2 fruit fly cellular contexts compared by ENCODE assay signal in the genomic region with DNA sequence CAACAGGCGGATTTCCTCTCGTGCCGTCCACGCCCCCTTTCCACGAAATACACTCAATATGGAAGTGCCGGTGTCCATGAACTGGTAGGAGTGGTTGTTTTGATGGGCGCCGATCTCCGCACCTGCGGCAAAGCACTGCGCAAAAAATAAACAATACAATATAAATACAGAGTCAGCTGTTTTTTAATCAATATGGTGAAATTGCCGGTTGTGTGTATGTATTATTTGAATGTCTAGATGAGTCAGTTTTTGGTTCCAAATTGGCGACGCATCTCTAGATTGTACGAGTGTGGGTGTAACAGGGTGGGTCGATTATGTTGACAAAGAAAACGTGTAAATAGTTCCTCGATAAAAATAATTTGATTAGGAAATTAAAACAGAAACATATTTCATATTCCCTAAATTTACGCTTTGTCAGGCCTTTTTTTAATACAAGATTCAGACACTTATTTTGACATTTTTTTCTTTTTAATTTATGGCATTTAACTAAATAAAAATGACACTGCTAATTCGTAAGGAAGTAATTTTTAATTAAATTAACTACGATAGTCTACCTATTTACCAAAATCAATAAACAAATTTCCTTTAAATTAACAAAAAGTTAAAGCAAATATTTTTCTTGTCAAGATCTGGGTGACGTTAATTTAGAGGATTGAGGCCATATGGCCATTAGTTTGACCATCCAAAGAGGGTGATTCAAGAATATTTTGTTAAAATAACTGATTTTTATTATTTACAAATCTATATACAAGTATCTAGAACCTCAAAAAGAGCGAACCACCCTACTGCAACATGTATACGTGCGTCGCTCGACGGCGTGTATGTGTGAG.
TF ChIP-seq lines count a peak whose summit lies in the region.

No protein-coding gene starts in this region.

TF ChIP-seq in whole organism, embryonic, 481 proteins besides CTCF, POLR2A, EP300 and RAD21 (continued from another document and continues in another):
- TF ChIP-seq caup (GFP tag; optimal IDR thresholded peaks at IDR 0.05; lab: Kevin White, UChicago; ENCODE audit: severe bottlenecking) (peak; percentile 87), CG30403 (GFP tag; optimal IDR thresholded peaks at IDR 0.05; lab: Kevin White, UChicago) (peak; percentile 95), CG10147 (GFP tag; optimal IDR thresholded peaks at IDR 0.05; lab: Kevin White, UChicago) (peak; percentile 94), yki (optimal IDR thresholded peaks at IDR 0.05; lab: Kevin White, UChicago) (no peak), peb (GFP tag; IDR thresholded peaks at IDR 0.05; lab: Robert Waterston, UW) (peak; percentile 50; the same call in 1 of the 2 replicates), Antp (GFP tag; optimal IDR thresholded peaks at IDR 0.05; lab: Kevin White, UChicago) (peak; percentile 14), Doc2 (GFP tag; IDR thresholded peaks at IDR 0.05; lab: Robert Waterston, UW) (no peak), CG8290 (GFP tag; optimal IDR thresholded peaks at IDR 0.05; lab: Kevin White, UChicago) (no peak), CG8290 (tag; optimal IDR thresholded peaks at IDR 0.05; lab: Kevin White, UChicago) (peak; percentile 57 to 70), grn (GFP tag; optimal IDR thresholded peaks at IDR 0.05; lab: Kevin White, UChicago) (peak; percentile 6), CG9932 (GFP tag; IDR thresholded peaks at IDR 0.05; lab: Robert Waterston, UW) (peak; percentile 74), ac (GFP tag; optimal IDR thresholded peaks at IDR 0.05; lab: Kevin White, UChicago) (peak; percentile 50), CG13287 (GFP tag; IDR thresholded peaks at IDR 0.05; lab: Robert Waterston, UW; ENCODE audit: partially characterized antibody) (no peak; the same call in 1 of the 2 replicates), D (optimal IDR thresholded peaks at IDR 0.05; lab: Kevin White, UChicago) (no peak), D (GFP tag; optimal IDR thresholded peaks at IDR 0.05; lab: Kevin White, UChicago) (peak; percentile 93), CG11456 (GFP tag; IDR thresholded peaks at IDR 0.05; lab: Robert Waterston, UW) (peak; percentile 70), CG13424 (tag; optimal IDR thresholded peaks at IDR 0.05; lab: Kevin White, UChicago) (peak; percentile 94), sisA (GFP tag; IDR thresholded peaks at IDR 0.05; lab: Robert Waterston, UW) (peak; percentile 32), cato (GFP tag; optimal IDR thresholded peaks at IDR 0.05; lab: Kevin White, UChicago; ENCODE audit: borderline replicate concordance) (peak; percentile 75), CG9876 (GFP tag; optimal IDR thresholded peaks at IDR 0.05; lab: Kevin White, UChicago) (peak; percentile 22), CG11695 (GFP tag; IDR thresholded peaks at IDR 0.05; lab: Robert Waterston, UW) (peak; percentile 72), emc (GFP tag; optimal IDR thresholded peaks at IDR 0.05; lab: Kevin White, UChicago) (peak; percentile 21), CG9727 (GFP tag; optimal IDR thresholded peaks at IDR 0.05; lab: Kevin White, UChicago) (peak; percentile 96), sima (GFP tag; optimal IDR thresholded peaks at IDR 0.05; lab: Kevin White, UChicago) (peak; percentile 61), CG2202 (tag; optimal IDR thresholded peaks at IDR 0.05; lab: Kevin White, UChicago) (peak; percentile 51), Sry-δ (GFP tag; optimal IDR thresholded peaks at IDR 0.05; lab: Kevin White, UChicago) (peak; percentile 28), CG17359 (tag; optimal IDR thresholded peaks at IDR 0.05; lab: Kevin White, UChicago) (peak; percentile 87), CG3163 (GFP tag; optimal IDR thresholded peaks at IDR 0.05; lab: Kevin White, UChicago) (peak; percentile 30), CG5953 (GFP tag; IDR thresholded peaks at IDR 0.05; lab: Robert Waterston, UW) (peak; percentile 71), CG6254 (GFP tag; optimal IDR thresholded peaks at IDR 0.05; lab: Kevin White, UChicago) (peak; percentile 79), CG6765 (GFP tag; optimal IDR thresholded peaks at IDR 0.05; lab: Kevin White, UChicago) (peak; percentile 92), ERR (GFP tag; optimal IDR thresholded peaks at IDR 0.05; lab: Kevin White, UChicago) (no peak), CG16779 (GFP tag; IDR thresholded peaks at IDR 0.05; lab: Robert Waterston, UW) (peak; percentile 48; the same call in 1 of the 2 replicates), Lhr (GFP tag; optimal IDR thresholded peaks at IDR 0.05; lab: Kevin White, UChicago) (peak; percentile 56), zen (tag; optimal IDR thresholded peaks at IDR 0.05; lab: Kevin White, UChicago) (peak; percentile 66), CG4282 (GFP tag; optimal IDR thresholded peaks at IDR 0.05; lab: Kevin White, UChicago) (no peak), CG34376 (GFP tag; optimal IDR thresholded peaks at IDR 0.05; lab: Kevin White, UChicago) (peak; percentile 89), lilli (GFP tag; optimal IDR thresholded peaks at IDR 0.05; lab: Kevin White, UChicago) (peak; percentile 86), CG12391 (tag; optimal IDR thresholded peaks at IDR 0.05; lab: Kevin White, UChicago) (peak; percentile 94), CG10979 (tag; optimal IDR thresholded peaks at IDR 0.05; lab: Kevin White, UChicago) (peak; percentile 90), stc (GFP tag; IDR thresholded peaks at IDR 0.05; lab: Robert Waterston, UW) (peak; percentile 66), pzg (GFP tag; optimal IDR thresholded peaks at IDR 0.05; lab: Kevin White, UChicago) (peak; percentile 17), MBD-R2 (GFP tag; IDR thresholded peaks at IDR 0.05; lab: Robert Waterston, UW) (peak; percentile 18), gro (GFP tag; optimal IDR thresholded peaks at IDR 0.05; lab: Kevin White, UChicago) (peak; percentile 52), ken (GFP tag; IDR thresholded peaks at IDR 0.05; lab: Robert Waterston, UW) (no peak; the same call in 2 of the 3 replicates), MTF-1 (GFP tag; optimal IDR thresholded peaks at IDR 0.05; lab: Kevin White, UChicago; ENCODE audit: borderline replicate concordance) (peak; percentile 65), bigmax (GFP tag; optimal IDR thresholded peaks at IDR 0.05; lab: Kevin White, UChicago) (no peak), lmd (GFP tag; IDR thresholded peaks at IDR 0.05; lab: Robert Waterston, UW) (peak; percentile 73), Opbp (GFP tag; IDR thresholded peaks at IDR 0.05; lab: Robert Waterston, UW; ENCODE audit: partially characterized antibody) (no peak), D19A (tag; optimal IDR thresholded peaks at IDR 0.05; lab: Kevin White, UChicago) (peak; percentile 88), toy (GFP tag; IDR thresholded peaks at IDR 0.05; lab: Robert Waterston, UW) (no peak), GATAe (GFP tag; conservative IDR thresholded peaks at IDR 0.05; lab: Robert Waterston, UW) (peak; percentile 47; the same call in 1 of the 2 replicates), CG2199 (GFP tag; IDR thresholded peaks at IDR 0.05; lab: Robert Waterston, UW) (no peak), Poxn (GFP tag; IDR thresholded peaks at IDR 0.05; lab: Robert Waterston, UW) (0 out of 2 replicates have a peak, but pooled peaks have one; percentile 13), CG30431 (GFP tag; optimal IDR thresholded peaks at IDR 0.05; lab: Kevin White, UChicago) (peak; percentile 72), CG31388 (GFP tag; optimal IDR thresholded peaks at IDR 0.05; lab: Kevin White, UChicago) (no peak), Stat92E (GFP tag; optimal IDR thresholded peaks at IDR 0.05; lab: Kevin White, UChicago) (no peak), CG13296 (GFP tag; optimal IDR thresholded peaks at IDR 0.05; lab: Kevin White, UChicago) (peak; percentile 90)

TF ChIP-seq in whole organism, prepupa, 60 proteins besides CTCF, POLR2A, EP300 and RAD21 (continued from another document):
- TF ChIP-seq CG11902 (GFP tag; optimal IDR thresholded peaks at IDR 0.05; lab: Kevin White, UChicago) (peak; percentile 69), CG11762 (GFP tag; optimal IDR thresholded peaks at IDR 0.05; lab: Kevin White, UChicago; ENCODE audit: insufficient read depth) (peak; percentile 83), Blimp-1 (GFP tag; optimal IDR thresholded peaks at IDR 0.05; lab: Kevin White, UChicago) (peak; percentile 79), CG1621 (tag; optimal IDR thresholded peaks at IDR 0.05; lab: Kevin White, UChicago) (peak; percentile 49), achi (GFP tag; optimal IDR thresholded peaks at IDR 0.05; lab: Kevin White, UChicago) (peak; percentile 90), acj6 (GFP tag; optimal IDR thresholded peaks at IDR 0.05; lab: Kevin White, UChicago) (peak; percentile 89), net (GFP tag; optimal IDR thresholded peaks at IDR 0.05; lab: Kevin White, UChicago) (peak; percentile 90), CG6792 (GFP tag; optimal IDR thresholded peaks at IDR 0.05; lab: Kevin White, UChicago) (peak; percentile 86), Smox (GFP tag; optimal IDR thresholded peaks at IDR 0.05; lab: Kevin White, UChicago) (peak; percentile 89), pdm3 (GFP tag; optimal IDR thresholded peaks at IDR 0.05; lab: Kevin White, UChicago) (peak; percentile 89), Sox15 (GFP tag; optimal IDR thresholded peaks at IDR 0.05; lab: Kevin White, UChicago) (peak; percentile 88), Eip78C (GFP tag; lab: Kevin White, UChicago) (peak; percentile 99), CG6808 (GFP tag; optimal IDR thresholded peaks at IDR 0.05; lab: Kevin White, UChicago) (peak; percentile 90)
